Fruit fly (Drosophila melanogaster): Measurements from ENCODE around the gene CG33494.
A peak's percentile ranks its signal among the peaks of the same experiment; 100 is the strongest.

The CG33494 gene

DNA sequence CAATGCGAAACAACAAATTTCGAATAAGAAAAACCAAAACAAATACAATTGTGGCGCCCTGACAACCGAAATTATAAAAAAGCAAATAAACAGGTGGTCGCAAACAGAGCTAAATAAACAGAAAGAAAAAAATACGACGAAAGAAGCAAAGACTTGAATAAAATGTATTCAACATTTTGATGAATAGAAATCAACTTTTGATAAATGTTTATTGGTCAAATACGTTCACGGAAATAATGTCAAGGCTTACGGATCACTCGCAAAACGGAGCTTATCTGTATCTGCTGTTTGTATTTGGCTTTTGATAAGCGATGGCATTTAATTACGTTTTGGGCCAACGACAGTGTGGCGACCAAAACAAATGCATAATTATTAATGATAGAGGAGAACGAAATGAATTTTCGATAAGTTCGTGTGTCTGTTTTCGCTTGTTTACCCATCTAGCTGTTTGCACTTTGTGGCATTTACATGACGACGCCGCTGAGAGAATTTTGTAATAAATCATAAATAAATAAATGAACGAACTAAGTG lies 41.7 kb downstream of the CG33494 start (continued):
- TF ChIP-seq Adf1 (GFP tag; IDR thresholded peaks at IDR 0.05): no peak
- no peak for TF ChIP-seq Abd-B (GFP tag; optimal IDR thresholded peaks at IDR 0.05)
- no peak for TF ChIP-seq eve (GFP tag; optimal IDR thresholded peaks at IDR 0.05)
- peak; percentile 70 for TF ChIP-seq CG7745 (tag; optimal IDR thresholded peaks at IDR 0.05)
- TF ChIP-seq twi (tag; optimal IDR thresholded peaks at IDR 0.05): peak; percentile 25
- TF ChIP-seq PHDP (tag; optimal IDR thresholded peaks at IDR 0.05): peak; percentile 77
- TF ChIP-seq HLH4C (GFP tag; IDR thresholded peaks at IDR 0.05; ENCODE audit: partially characterized antibody): no peak
- peak; percentile 12 for TF ChIP-seq sima (GFP tag; optimal IDR thresholded peaks at IDR 0.05)
- TF ChIP-seq Xrp1 (GFP tag; IDR thresholded peaks at IDR 0.05): peak; percentile 32
- TF ChIP-seq pan (optimal IDR thresholded peaks at IDR 0.05): no peak
- TF ChIP-seq pan (GFP tag; optimal IDR thresholded peaks at IDR 0.05 in 1 of 2, IDR thresholded peaks at IDR 0.05 in 1 of 2): no peak
- TF ChIP-seq CG13296 (GFP tag; optimal IDR thresholded peaks at IDR 0.05): peak; percentile 77
- peak; percentile 60 for TF ChIP-seq CG17385 (GFP tag; optimal IDR thresholded peaks at IDR 0.05)
- TF ChIP-seq CG14014 (GFP tag; IDR thresholded peaks at IDR 0.05): peak; percentile 26; the same call in 1 of the 2 replicates
- peak; percentile 57 for TF ChIP-seq exex (tag; optimal IDR thresholded peaks at IDR 0.05)
- no peak for TF ChIP-seq CG31388 (GFP tag; optimal IDR thresholded peaks at IDR 0.05)
- TF ChIP-seq CG14050 (GFP tag; IDR thresholded peaks at IDR 0.05): no peak
- TF ChIP-seq pzg (GFP tag; optimal IDR thresholded peaks at IDR 0.05): no peak
- peak in 1 of 2 experiments; percentile 52 for TF ChIP-seq tll (GFP tag; optimal IDR thresholded peaks at IDR 0.05)
- peak; percentile 64 for TF ChIP-seq CG6813 (GFP tag; optimal IDR thresholded peaks at IDR 0.05)
- TF ChIP-seq CG17912 (GFP tag; optimal IDR thresholded peaks at IDR 0.05): peak; percentile 53
- TF ChIP-seq HLH3B (GFP tag; IDR thresholded peaks at IDR 0.05): no peak
- TF ChIP-seq Sox102F (GFP tag; optimal IDR thresholded peaks at IDR 0.05): peak; percentile 34
- peak; percentile 19 for TF ChIP-seq CG13123 (GFP tag; optimal IDR thresholded peaks at IDR 0.05)
- TF ChIP-seq CG8924 (tag; optimal IDR thresholded peaks at IDR 0.05): peak; percentile 74
- no peak for TF ChIP-seq fru (optimal IDR thresholded peaks at IDR 0.05)
- peak; percentile 26 for TF ChIP-seq CG1529 (GFP tag; optimal IDR thresholded peaks at IDR 0.05)
- no peak for TF ChIP-seq Doc2 (GFP tag; IDR thresholded peaks at IDR 0.05)
- peak; percentile 6 for TF ChIP-seq pfk (GFP tag; optimal IDR thresholded peaks at IDR 0.05)
- TF ChIP-seq CG1832 (GFP tag; optimal IDR thresholded peaks at IDR 0.05): no peak
- TF ChIP-seq ems (GFP tag; optimal IDR thresholded peaks at IDR 0.05): no peak
- TF ChIP-seq CG30020 (tag; optimal IDR thresholded peaks at IDR 0.05): no peak
- TF ChIP-seq CG6654 (GFP tag; optimal IDR thresholded peaks at IDR 0.05): no peak
- TF ChIP-seq CG6689 (GFP tag; IDR thresholded peaks at IDR 0.05): no peak

DNA sequence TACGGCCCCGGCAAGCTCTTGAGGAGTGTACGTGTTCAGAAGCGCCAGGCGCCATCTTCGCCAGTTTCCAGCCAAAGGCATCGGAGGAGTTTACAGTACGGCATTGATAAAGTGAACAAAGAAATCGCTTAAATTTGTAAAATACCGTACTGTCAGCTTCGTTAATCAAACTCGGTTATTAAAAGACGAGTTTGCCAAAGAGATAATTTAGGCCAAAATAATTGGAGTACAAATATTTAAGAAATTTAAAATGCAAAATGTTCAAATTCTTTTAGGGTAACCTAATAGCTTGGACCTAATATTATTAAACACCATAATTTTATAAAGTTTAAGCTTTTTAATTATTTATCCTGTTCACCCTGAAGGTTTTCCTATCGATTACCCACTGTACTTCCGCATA lies 43.1 kb downstream of the CG33494 start:
- TF ChIP-seq cas (GFP tag; IDR thresholded peaks at IDR 0.05) (no peak), ato (GFP tag; IDR thresholded peaks at IDR 0.05; ENCODE audit: partially characterized antibody) (no peak), CG30431 (GFP tag; optimal IDR thresholded peaks at IDR 0.05) (no peak), CG7556 (GFP tag; optimal IDR thresholded peaks at IDR 0.05) (peak; percentile 38), phol (tag; optimal IDR thresholded peaks at IDR 0.05) (peak; percentile 37), grau (tag; optimal IDR thresholded peaks at IDR 0.05) (peak; percentile 77), CG11723 (GFP tag; optimal IDR thresholded peaks at IDR 0.05) (no peak), wek (GFP tag; optimal IDR thresholded peaks at IDR 0.05) (no peak), CG17912 (GFP tag; optimal IDR thresholded peaks at IDR 0.05) (no peak), pan (optimal IDR thresholded peaks at IDR 0.05) (no peak), pan (GFP tag; optimal IDR thresholded peaks at IDR 0.05 in 1 of 2, IDR thresholded peaks at IDR 0.05 in 1 of 2) (peak in 1 of 2 experiments; percentile 14), Fer2 (tag; optimal IDR thresholded peaks at IDR 0.05) (no peak), CG2712 (tag; optimal IDR thresholded peaks at IDR 0.05) (peak; percentile 37), CG2678 (tag; optimal IDR thresholded peaks at IDR 0.05) (peak; percentile 44), mam (GFP tag; optimal IDR thresholded peaks at IDR 0.05) (no peak), Xrp1 (GFP tag; IDR thresholded peaks at IDR 0.05) (peak; percentile 43; the same call in 1 of the 2 replicates), HLH54F (GFP tag; optimal IDR thresholded peaks at IDR 0.05) (no peak), HmgD (GFP tag; optimal IDR thresholded peaks at IDR 0.05) (no peak), CG10321 (GFP tag; IDR thresholded peaks at IDR 0.05) (no peak), esg (GFP tag; conservative IDR thresholded peaks at IDR 0.05) (no peak), her (GFP tag; optimal IDR thresholded peaks at IDR 0.05) (no peak), trh (GFP tag; optimal IDR thresholded peaks at IDR 0.05) (no peak)
